Worm (Caenorhabditis elegans) whole organism, early embryonic: ENCODE results near the gene kup-1.

Experiments used
- B0310.2 ChIP-seq: sonication (generic microtip); optimal IDR thresholded peaks from 2 replicates; lab custom pipeline; 2016; ENCODE audit warnings: mild to moderate bottlenecking, missing genetic modification characterization, missing compliant biosample characterization
- F13C5.2 ChIP-seq: sonication (generic microtip); optimal IDR thresholded peaks from 2 replicates; lab custom pipeline; 2017; ENCODE audit warnings: mild to moderate bottlenecking, missing genetic modification characterization, inconsistent platforms, missing compliant biosample characterization
- aly-1 ChIP-seq: sonication (generic microtip); optimal IDR thresholded peaks from 2 replicates; lab custom pipeline; 2016; ENCODE audit warnings: missing genetic modification characterization, missing compliant biosample characterization
- ama-1 ChIP-seq: fragments of 150-350 bp; optimal IDR thresholded peaks from 2 replicates; lab custom pipeline; 2014
- ceh-13 ChIP-seq: fragments of 200-800 bp; sonication (Bioruptor generic); optimal IDR thresholded peaks from 2 replicates; lab custom pipeline; 2018; ENCODE audit warnings: mild to moderate bottlenecking, missing genetic modification characterization, missing compliant biosample characterization
- ceh-36 ChIP-seq: sonication (generic microtip); optimal IDR thresholded peaks from 2 replicates; lab custom pipeline; 2016; ENCODE audit warnings: missing genetic modification characterization, inconsistent platforms, missing compliant biosample characterization
- ets-7 ChIP-seq: sonication (generic microtip); optimal IDR thresholded peaks from 2 replicates; lab custom pipeline; 2016; ENCODE audit warnings: missing genotype, missing genetic modification characterization, missing compliant biosample characterization
- flt-1 ChIP-seq: fragments of 200-800 bp; sonication (Bioruptor generic); IDR thresholded peaks from 2 replicates; pipeline ENCODE4 v1.3.6; 2022; ENCODE audit warnings: missing genetic modification characterization, missing compliant biosample characterization
- hmbx-1 ChIP-seq: sonication (generic microtip); optimal IDR thresholded peaks from 2 replicates; lab custom pipeline; 2016; ENCODE audit warnings: mild to moderate bottlenecking, missing genetic modification characterization, missing compliant biosample characterization
- hmg-4 ChIP-seq: fragments of 200-800 bp; sonication (Bioruptor generic); optimal IDR thresholded peaks from 2 replicates; lab custom pipeline; 2018; ENCODE audit warnings: mild to moderate bottlenecking, missing genetic modification characterization, missing compliant biosample characterization
- hnd-1 ChIP-seq: sonication (generic microtip); optimal IDR thresholded peaks from 2 replicates; lab custom pipeline; 2016; ENCODE audit warnings: missing genetic modification characterization, missing compliant biosample characterization
- pes-1 ChIP-seq: fragments of 200-800 bp; sonication (Bioruptor generic); IDR thresholded peaks from 2 replicates; pipeline ENCODE4 v1.3.6; 2022; ENCODE audit warnings: missing genetic modification reagents, missing genetic modification characterization, missing compliant biosample characterization
- scrt-1 ChIP-seq: fragments of 200-800 bp; sonication (Bioruptor generic); IDR thresholded peaks from 2 replicates; pipeline ENCODE4 v1.3.6; 2022; ENCODE audit warnings: missing genetic modification characterization, missing compliant biosample characterization
- sea-1 ChIP-seq: fragments of 200-800 bp; sonication (Bioruptor generic); conservative IDR thresholded peaks from 2 replicates; pipeline ENCODE4 v1.3.6; 2022; ENCODE audit warnings: missing genetic modification characterization, missing compliant biosample characterization
- tbx-11 ChIP-seq: fragments of 200-800 bp; sonication (Bioruptor generic); IDR thresholded peaks from 2 replicates; pipeline ENCODE4 v1.3.6; 2022; ENCODE audit warnings: missing genetic modification characterization, missing compliant biosample characterization
- tbx-37 ChIP-seq: fragments of 200-800 bp; sonication (Bioruptor generic); conservative IDR thresholded peaks from 2 replicates; pipeline ENCODE4 v1.3.6; 2022; ENCODE audit warnings: missing genetic modification reagents, missing genetic modification characterization, missing compliant biosample characterization
- tra-4 ChIP-seq: sonication (generic microtip); optimal IDR thresholded peaks from 2 replicates; lab custom pipeline; 2017; ENCODE audit warnings: missing genetic modification characterization, missing compliant biosample characterization

kup-1 gene

ce11 chrV:12065369-12065768 is 24.7 kb upstream of the kup-1 start, which contains the start of gene pqn-53:
Gene pqn-53, minus strand, starts transcription at chrV:12065391.
- TF ChIP-seq scrt-1 (GFP tag; lab: Robert Waterston, UW) = no peak
- TF ChIP-seq ceh-36 (tag; lab: Kevin White, UChicago) = no peak
- TF ChIP-seq hmbx-1 = no peak
- no peak for TF ChIP-seq ceh-13 (GFP tag; lab: Kevin White, UChicago)
- no peak for TF ChIP-seq hmg-4 (GFP tag; lab: Kevin White, UChicago)
- no peak for TF ChIP-seq tbx-37 (GFP tag; lab: Robert Waterston, UW)
- TF ChIP-seq tbx-11 (GFP tag; lab: Robert Waterston, UW) = no peak
- TF ChIP-seq hnd-1 = no peak
- no peak for TF ChIP-seq ets-7 (tag; lab: Kevin White, UChicago)
- TF ChIP-seq tra-4 (tag; lab: Kevin White, UChicago) = no peak
- no peak for TF ChIP-seq B0310.2 (tag; lab: Kevin White, UChicago)
- no peak for TF ChIP-seq ama-1 (lab: Kevin White, UChicago)

DNA sequence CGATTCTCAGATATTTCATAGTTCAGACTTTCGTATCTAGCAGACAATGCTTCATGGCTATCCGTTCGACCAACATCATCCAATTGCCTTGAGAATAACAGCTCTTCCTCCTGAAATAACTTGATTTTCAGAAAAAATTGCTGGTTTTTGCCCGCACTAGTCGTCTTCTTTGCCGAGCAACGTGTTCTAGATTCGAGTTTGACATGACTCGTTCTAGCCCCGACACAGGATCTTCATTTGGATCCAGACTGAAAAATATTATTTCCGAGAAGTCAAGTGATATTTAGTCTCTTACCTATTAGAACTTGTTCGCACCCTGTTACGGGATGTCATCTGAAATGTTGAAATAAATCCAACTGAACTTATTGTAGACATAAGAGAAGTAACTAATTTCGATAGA is 22.4 kb upstream of the kup-1 start, which contains the start of gene clh-6:
Gene clh-6, minus strand, starts transcription at position 333 of the 400 bp plus-strand sequence.
- TF ChIP-seq ama-1 (lab: Kevin White, UChicago) (peak; percentile 79), hmbx-1 (no peak)

DNA sequence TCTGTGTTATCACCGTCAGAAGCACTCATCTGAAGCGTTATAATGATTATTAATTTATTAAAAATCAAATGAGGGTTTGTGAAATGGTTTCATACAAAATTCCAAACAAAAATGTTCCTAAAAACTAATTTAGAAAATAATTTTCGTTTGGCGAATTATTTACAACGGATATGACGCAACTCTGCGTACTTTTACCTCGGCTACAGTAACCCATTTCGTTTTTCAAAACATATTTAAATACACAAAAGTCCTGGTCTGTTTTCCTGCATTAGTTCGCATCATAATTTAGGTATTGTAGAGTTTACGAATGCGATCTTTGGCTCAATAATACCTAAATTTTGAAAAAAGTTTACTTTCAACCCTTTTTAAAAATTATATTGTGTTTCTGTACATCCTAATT is 19.0 kb upstream of the kup-1 start, which contains the start of gene R07B7.2:
Gene R07B7.2, minus strand, starts transcription at position 35 of the 400 bp plus-strand sequence.
- TF ChIP-seq sea-1 = no peak
- no peak for TF ChIP-seq tbx-37 (GFP tag; lab: Robert Waterston, UW)
- TF ChIP-seq ceh-13 (GFP tag; lab: Kevin White, UChicago) = no peak
- TF ChIP-seq pes-1 (GFP tag; lab: Robert Waterston, UW) = no peak
- no peak for TF ChIP-seq B0310.2 (tag; lab: Kevin White, UChicago)
- TF ChIP-seq tbx-11 (GFP tag; lab: Robert Waterston, UW) = no peak
- TF ChIP-seq ets-7 (tag; lab: Kevin White, UChicago) = no peak
- TF ChIP-seq hnd-1 = no peak
- no peak for TF ChIP-seq flt-1 (GFP tag; lab: Robert Waterston, UW)
- no peak for TF ChIP-seq hmg-4 (GFP tag; lab: Kevin White, UChicago)
- TF ChIP-seq F13C5.2 (tag; lab: Kevin White, UChicago) = no peak

- TF ChIP-seq hnd-1 (no peak), B0310.2 (tag; lab: Kevin White, UChicago) (no peak), ceh-36 (tag; lab: Kevin White, UChicago) (no peak), hmg-4 (GFP tag; lab: Kevin White, UChicago) (no peak), aly-1 (tag; lab: Kevin White, UChicago) (no peak), tra-4 (tag; lab: Kevin White, UChicago) (no peak), F13C5.2 (tag; lab: Kevin White, UChicago) (no peak), pes-1 (GFP tag; lab: Robert Waterston, UW) (no peak)
Observed at ce11 chrV:12053598-12053997, 12.9 kb upstream of the kup-1 start, which contains the start of gene F10C2.7. Gene F10C2.7, plus strand, starts transcription at chrV:12053898.

ce11 chrV:12048445-12048844 is 7.8 kb upstream of the kup-1 start, which contains the start of gene dars-2:
Gene dars-2, plus strand, starts transcription at chrV:12048745.
- TF ChIP-seq F13C5.2 (tag; lab: Kevin White, UChicago) = no peak
- no peak for TF ChIP-seq pes-1 (GFP tag; lab: Robert Waterston, UW)
- TF ChIP-seq hnd-1 = no peak
- no peak for TF ChIP-seq aly-1 (tag; lab: Kevin White, UChicago)
- TF ChIP-seq ceh-13 (GFP tag; lab: Kevin White, UChicago) = no peak
- TF ChIP-seq flt-1 (GFP tag; lab: Robert Waterston, UW) = no peak
- TF ChIP-seq ceh-36 (tag; lab: Kevin White, UChicago) = no peak
- TF ChIP-seq B0310.2 (tag; lab: Kevin White, UChicago) = no peak
- TF ChIP-seq tra-4 (tag; lab: Kevin White, UChicago) = no peak
- no peak for TF ChIP-seq scrt-1 (GFP tag; lab: Robert Waterston, UW)

DNA sequence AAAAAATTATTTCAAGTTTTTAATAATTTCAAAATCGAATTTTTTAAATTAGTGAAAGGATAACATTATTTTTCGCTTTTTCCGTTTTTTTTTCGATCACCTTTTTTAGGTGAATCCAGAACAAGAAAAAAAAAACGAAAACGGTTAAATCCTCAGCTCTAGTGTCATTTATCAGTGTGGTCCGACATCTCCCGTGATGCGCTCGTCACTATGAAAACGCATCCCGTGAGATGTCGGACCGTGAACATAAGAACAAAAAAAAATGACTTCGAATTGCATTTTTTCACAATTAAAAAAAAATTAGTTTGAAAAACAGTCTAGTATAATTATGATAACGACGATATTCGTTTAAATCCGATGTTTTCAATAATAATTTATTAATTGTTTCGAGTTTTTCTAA is 7.1 kb upstream of the kup-1 start:
- TF ChIP-seq ceh-13 (GFP tag; lab: Kevin White, UChicago) (no peak), scrt-1 (GFP tag; lab: Robert Waterston, UW) (no peak), tbx-37 (GFP tag; lab: Robert Waterston, UW) (no peak), ets-7 (tag; lab: Kevin White, UChicago) (no peak), pes-1 (GFP tag; lab: Robert Waterston, UW) (no peak)

DNA sequence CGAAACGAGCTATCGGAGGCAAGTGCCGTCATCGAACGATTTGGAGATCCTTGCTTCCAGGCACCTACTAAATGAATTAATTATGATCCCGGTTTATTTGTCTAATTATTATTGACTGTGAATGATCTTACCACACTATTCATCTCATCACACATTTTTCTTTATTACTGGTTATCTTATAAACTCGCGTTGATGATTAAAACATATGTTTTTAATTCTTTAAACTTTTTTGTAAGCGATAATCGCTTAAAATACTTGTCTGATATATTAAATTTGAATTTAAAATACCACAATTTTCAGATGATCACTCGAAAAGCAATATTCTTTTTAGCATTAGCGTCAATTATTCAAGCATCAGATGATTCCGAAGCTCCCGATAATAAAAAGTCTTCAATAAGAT is 4.5 kb upstream of the kup-1 start, which contains the start of gene F10C2.5:
Gene F10C2.5, plus strand, starts transcription at position 301 of the 400 bp plus-strand sequence.
- no peak for TF ChIP-seq hmg-4 (GFP tag; lab: Kevin White, UChicago)
- no peak for TF ChIP-seq scrt-1 (GFP tag; lab: Robert Waterston, UW)
- TF ChIP-seq aly-1 (tag; lab: Kevin White, UChicago) = no peak
- TF ChIP-seq ama-1 (lab: Kevin White, UChicago) = no peak
- TF ChIP-seq B0310.2 (tag; lab: Kevin White, UChicago) = no peak
- no peak for TF ChIP-seq F13C5.2 (tag; lab: Kevin White, UChicago)
- no peak for TF ChIP-seq flt-1 (GFP tag; lab: Robert Waterston, UW)
- TF ChIP-seq tra-4 (tag; lab: Kevin White, UChicago) = no peak
- no peak for TF ChIP-seq tbx-11 (GFP tag; lab: Robert Waterston, UW)
- TF ChIP-seq ets-7 (tag; lab: Kevin White, UChicago) = no peak
- TF ChIP-seq hnd-1 = no peak
- TF ChIP-seq sea-1 = no peak

DNA sequence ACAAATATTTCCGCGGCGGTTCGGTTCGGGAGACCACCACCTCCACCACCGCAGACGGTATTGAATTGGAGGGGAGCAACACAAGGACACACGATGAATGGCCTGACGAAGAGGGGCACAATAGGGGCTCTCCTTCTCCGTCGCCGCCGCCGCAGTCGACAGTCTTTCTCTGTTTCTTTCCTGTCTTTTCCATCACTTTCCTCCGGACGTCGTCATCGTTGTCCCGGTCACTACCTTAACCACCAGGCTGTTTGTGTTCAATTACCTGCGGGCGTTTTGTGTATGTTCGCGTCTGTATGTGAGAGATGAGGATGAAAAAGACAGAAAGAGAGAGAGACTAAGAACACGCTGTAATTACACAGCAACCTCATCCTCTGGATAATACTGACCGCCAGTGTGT is 918 bp downstream of the kup-1 start:
- TF ChIP-seq hmg-4 (GFP tag; lab: Kevin White, UChicago) (peak; percentile 52), F13C5.2 (tag; lab: Kevin White, UChicago) (no peak), pes-1 (GFP tag; lab: Robert Waterston, UW) (no peak), sea-1 (0 out of 2 replicates have a peak, but pooled peaks have one; percentile 7)
